Worm (Caenorhabditis elegans): ENCODE results near the gene T13C2.7.

Gene T13C2.7

ce11 chrII:6776418-6777034 is 2.7 kb upstream of the T13C2.7 start, which contains the start of gene ssup-72 (continued):
- TF ChIP-seq unc-86 (tag; optimal IDR thresholded peaks at IDR 0.05) = no peak
- no peak for TF ChIP-seq K09A11.1 (tag; optimal IDR thresholded peaks at IDR 0.05; ENCODE audit: insufficient read depth)
- TF ChIP-seq pros-1 (tag; optimal IDR thresholded peaks at IDR 0.05) = no peak
- TF ChIP-seq ceh-30 (tag; optimal IDR thresholded peaks at IDR 0.05) = no peak
- no peak for TF ChIP-seq npax-4 (tag; optimal IDR thresholded peaks at IDR 0.05)
- no peak for TF ChIP-seq ceh-45 (GFP tag; IDR thresholded peaks at IDR 0.05)
- peak; percentile 22 for TF ChIP-seq ceh-14 (tag; optimal IDR thresholded peaks at IDR 0.05)
- TF ChIP-seq rnt-1 (tag; optimal IDR thresholded peaks at IDR 0.05) = peak; percentile 33
- TF ChIP-seq T23F11.4 (GFP tag; optimal IDR thresholded peaks at IDR 0.05) = no peak
- TF ChIP-seq K02D7.2 (tag; optimal IDR thresholded peaks at IDR 0.05) = no peak
- no peak for TF ChIP-seq nhr-232 (tag; optimal IDR thresholded peaks at IDR 0.05)
- peak; percentile 83 for TF ChIP-seq C08G9.2 (tag; optimal IDR thresholded peaks at IDR 0.05)
- peak; percentile 88 for TF ChIP-seq ceh-31 (tag; optimal IDR thresholded peaks at IDR 0.05)
- no peak for TF ChIP-seq ceh-6 (GFP tag; optimal IDR thresholded peaks at IDR 0.05)
- TF ChIP-seq ceh-34 (tag; optimal IDR thresholded peaks at IDR 0.05) = peak; percentile 9
- TF ChIP-seq ceh-22 (tag; optimal IDR thresholded peaks at IDR 0.05) = no peak

- TF ChIP-seq sdc-2 (tag; optimal IDR thresholded peaks at IDR 0.05) = no peak
- TF ChIP-seq ceh-2 (tag; optimal IDR thresholded peaks at IDR 0.05) = no peak
- TF ChIP-seq elt-2 (tag; optimal IDR thresholded peaks at IDR 0.05) = peak; percentile 64
- TF ChIP-seq F13H6.1 (tag; optimal IDR thresholded peaks at IDR 0.05) = no peak
Measured at ce11 chrII:6781231-6781630, 2.0 kb downstream of the T13C2.7 start.

- TF ChIP-seq pros-1 (tag; optimal IDR thresholded peaks at IDR 0.05) (no peak), ceh-45 (GFP tag; IDR thresholded peaks at IDR 0.05) (no peak), sox-2 (GFP tag; IDR thresholded peaks at IDR 0.05) (no peak)
Measured at ce11 chrII:6781983-6782382, 2.8 kb downstream of the T13C2.7 start.

ce11 chrII:6782738-6783163 is 3.5 kb downstream of the T13C2.7 start:
- TF ChIP-seq odd-2 (tag; optimal IDR thresholded peaks at IDR 0.05) (no peak), eyg-1 (tag; optimal IDR thresholded peaks at IDR 0.05) (no peak), ceh-34 (tag; optimal IDR thresholded peaks at IDR 0.05) (peak; percentile 36), C38D4.7 (GFP tag; optimal IDR thresholded peaks at IDR 0.05) (peak; percentile 24), ceh-31 (tag; optimal IDR thresholded peaks at IDR 0.05) (peak; percentile 3), ceh-48 (tag; optimal IDR thresholded peaks at IDR 0.05) (peak; percentile 29), tbx-2 (tag; optimal IDR thresholded peaks at IDR 0.05) (peak; percentile 32), madf-2 (tag; optimal IDR thresholded peaks at IDR 0.05) (peak; percentile 2)

- TF ChIP-seq ceh-45 (GFP tag; IDR thresholded peaks at IDR 0.05) = no peak
- no peak for TF ChIP-seq rnt-1 (tag; optimal IDR thresholded peaks at IDR 0.05)
- TF ChIP-seq hlh-15 (tag; optimal IDR thresholded peaks at IDR 0.05) = no peak
- TF ChIP-seq F13H6.1 (tag; optimal IDR thresholded peaks at IDR 0.05) = no peak
- no peak for TF ChIP-seq ets-4 (tag; optimal IDR thresholded peaks at IDR 0.05)
- no peak for TF ChIP-seq elt-2 (tag; optimal IDR thresholded peaks at IDR 0.05)
Measured at ce11 chrII:6783377-6783829, 4.2 kb downstream of the T13C2.7 start, which contains the start of gene gldi-2. TSS of gene gldi-2 (plus strand) at chrII:6783427.

ce11 chrII:6788672-6789298 is 9.6 kb downstream of the T13C2.7 start, which contains the start of gene T13C2.3:
TSS of gene T13C2.3 (plus strand) at chrII:6789248.
- TF ChIP-seq ceh-24 (tag; optimal IDR thresholded peaks at IDR 0.05) (no peak), syd-9 (tag; optimal IDR thresholded peaks at IDR 0.05) (no peak), fax-1 (tag; optimal IDR thresholded peaks at IDR 0.05) (no peak), ceh-48 (tag; optimal IDR thresholded peaks at IDR 0.05) (no peak), pat-9 (tag; optimal IDR thresholded peaks at IDR 0.05) (no peak), pag-3 (tag; optimal IDR thresholded peaks at IDR 0.05; ENCODE audit: borderline replicate concordance) (no peak), unc-55 (GFP tag; optimal IDR thresholded peaks at IDR 0.05) (peak; percentile 36), fkh-6 (tag; optimal IDR thresholded peaks at IDR 0.05) (no peak)

All from whole organism, late embryonic.